Worm (Caenorhabditis elegans) whole organism, L4/young adult: Measurements from ENCODE around the gene aakg-4.

Source experiments
- W03F9.2 ChIP-seq: fragments of 150-350 bp; optimal IDR thresholded peaks from 2 replicates; lab custom pipeline; 2014; ENCODE audit warnings: missing biosample characterization, missing genetic modification characterization
- dao-5 ChIP-seq: sonication (generic microtip); optimal IDR thresholded peaks from 2 replicates; lab custom pipeline; 2016; ENCODE audit warnings: missing genotype, missing genetic modification characterization, moderate library complexity, missing compliant biosample characterization
- him-1 ChIP-seq: sonication (generic microtip); optimal IDR thresholded peaks from 2 replicates; lab custom pipeline; 2016; ENCODE audit warnings: missing genotype, missing genetic modification reagents, missing genetic modification characterization, missing compliant biosample characterization

ce11 chrX:2359797-2360196, 40.7 kb upstream of the aakg-4 start, which contains the start of gene lgc-40:
- TF ChIP-seq him-1, result no peak
- TF ChIP-seq dao-5, result no peak
- TF ChIP-seq W03F9.2 (tag; lab: Kevin White, UChicago), result no peak
